Fruit fly (Drosophila melanogaster) whole organism, adult: ENCODE data around the gene cv.

ENCODE experiments used
- CG11617 ChIP-seq: fragments of 200-800 bp; sonication (Bioruptor generic); optimal IDR thresholded peaks from 2 replicates; lab custom pipeline; 2017; ENCODE audit warnings: mild to moderate bottlenecking, missing biosample characterization, missing genetic modification reagents, missing genetic modification characterization
- CG12768 ChIP-seq: fragments of 200-800 bp; sonication (Bioruptor generic); optimal IDR thresholded peaks from 2 replicates; lab custom pipeline; 2017; ENCODE audit warnings: missing biosample characterization, missing genetic modification characterization, mild to moderate bottlenecking, moderate library complexity, missing genetic modification reagents
- CG14711 ChIP-seq: fragments of 200-800 bp; sonication (Bioruptor generic); optimal IDR thresholded peaks from 2 replicates; lab custom pipeline; 2018; ENCODE audit warnings: missing biosample characterization, mild to moderate bottlenecking, missing genetic modification characterization, moderate library complexity
- CG1620 ChIP-seq: fragments of 200-800 bp; sonication (Bioruptor generic); optimal IDR thresholded peaks from 2 replicates; lab custom pipeline; 2016; ENCODE audit warnings: missing biosample characterization, missing genetic modification characterization
- CG33017 ChIP-seq: fragments of 200-800 bp; sonication (Bioruptor generic); optimal IDR thresholded peaks from 2 replicates; lab custom pipeline; 2018; ENCODE audit warnings: missing biosample characterization, mild to moderate bottlenecking, missing genetic modification characterization, moderate library complexity
- CG5204 ChIP-seq: fragments of 200-800 bp; sonication (Bioruptor generic); optimal IDR thresholded peaks from 2 replicates; lab custom pipeline; 2016; ENCODE audit warnings: missing biosample characterization, missing genetic modification characterization
- CG7045 ChIP-seq: fragments of 200-800 bp; sonication (Bioruptor generic); optimal IDR thresholded peaks from 2 replicates; lab custom pipeline; 2017; ENCODE audit warnings: missing biosample characterization, mild to moderate bottlenecking, missing genetic modification characterization
- CG7101 ChIP-seq: fragments of 200-800 bp; sonication (Bioruptor generic); optimal IDR thresholded peaks from 2 replicates; lab custom pipeline; 2018; ENCODE audit warnings: missing biosample characterization, mild to moderate bottlenecking, missing genetic modification characterization, moderate library complexity
- Clk ChIP-seq: fragments of 200-800 bp; sonication (Bioruptor generic); optimal IDR thresholded peaks from 2 replicates; lab custom pipeline; 2017; ENCODE audit warnings: missing biosample characterization, missing genetic modification characterization
- Crg-1 ChIP-seq: fragments of 200-800 bp; sonication (Bioruptor generic); optimal IDR thresholded peaks from 2 replicates; lab custom pipeline; 2016; ENCODE audit warnings: missing biosample characterization, missing genetic modification characterization
- Hr96 ChIP-seq: fragments of 200-800 bp; sonication (Bioruptor generic); optimal IDR thresholded peaks from 2 replicates; lab custom pipeline; 2016; ENCODE audit warnings: missing biosample characterization, missing genetic modification characterization
- Mnt ChIP-seq: fragments of 200-800 bp; sonication (Bioruptor generic); optimal IDR thresholded peaks from 2 replicates; lab custom pipeline; 2016; ENCODE audit warnings: missing biosample characterization, mild to moderate bottlenecking, missing genetic modification characterization
- bab1 ChIP-seq: fragments of 200-800 bp; sonication (Bioruptor generic); optimal IDR thresholded peaks from 3 replicates; lab custom pipeline; 2019; ENCODE audit warnings: missing biosample characterization, mild to moderate bottlenecking, missing genetic modification characterization, moderate library complexity
- cic ChIP-seq: fragments of 200-800 bp; sonication (Bioruptor generic); optimal IDR thresholded peaks from 2 replicates; lab custom pipeline; 2017; ENCODE audit warnings: missing biosample characterization, mild to moderate bottlenecking, missing genetic modification characterization, moderate library complexity
- cnc ChIP-seq, 2 experiments: fragments of >200 bp; optimal IDR thresholded peaks; 2 replicates each; lab custom pipeline; 2017
- kay ChIP-seq: fragments of 200-800 bp; sonication (Bioruptor generic); peaks from one replicate; lab custom pipeline; 2016; ENCODE audit warnings: missing biosample characterization, missing genetic modification characterization, borderline replicate concordance
- ovo ChIP-seq: fragments of 200-800 bp; sonication (Bioruptor generic); optimal IDR thresholded peaks from 2 replicates; lab custom pipeline; 2016; ENCODE audit warnings: missing biosample characterization, missing genetic modification characterization
- pad ChIP-seq: fragments of 200-800 bp; sonication (Bioruptor generic); optimal IDR thresholded peaks from 3 replicates; lab custom pipeline; 2017; ENCODE audit warnings: missing biosample characterization, missing genetic modification characterization, mild to moderate bottlenecking, moderate library complexity, missing genetic modification reagents
- tj ChIP-seq: fragments of 200-800 bp; sonication (Bioruptor generic); optimal IDR thresholded peaks from 3 replicates; lab custom pipeline; 2017; ENCODE audit warnings: missing biosample characterization, mild to moderate bottlenecking, missing genetic modification characterization, moderate library complexity
- toe ChIP-seq: fragments of 200-800 bp; sonication (Bioruptor generic); optimal IDR thresholded peaks from 2 replicates; lab custom pipeline; 2016; ENCODE audit warnings: missing biosample characterization, missing genetic modification characterization

cv gene

DNA sequence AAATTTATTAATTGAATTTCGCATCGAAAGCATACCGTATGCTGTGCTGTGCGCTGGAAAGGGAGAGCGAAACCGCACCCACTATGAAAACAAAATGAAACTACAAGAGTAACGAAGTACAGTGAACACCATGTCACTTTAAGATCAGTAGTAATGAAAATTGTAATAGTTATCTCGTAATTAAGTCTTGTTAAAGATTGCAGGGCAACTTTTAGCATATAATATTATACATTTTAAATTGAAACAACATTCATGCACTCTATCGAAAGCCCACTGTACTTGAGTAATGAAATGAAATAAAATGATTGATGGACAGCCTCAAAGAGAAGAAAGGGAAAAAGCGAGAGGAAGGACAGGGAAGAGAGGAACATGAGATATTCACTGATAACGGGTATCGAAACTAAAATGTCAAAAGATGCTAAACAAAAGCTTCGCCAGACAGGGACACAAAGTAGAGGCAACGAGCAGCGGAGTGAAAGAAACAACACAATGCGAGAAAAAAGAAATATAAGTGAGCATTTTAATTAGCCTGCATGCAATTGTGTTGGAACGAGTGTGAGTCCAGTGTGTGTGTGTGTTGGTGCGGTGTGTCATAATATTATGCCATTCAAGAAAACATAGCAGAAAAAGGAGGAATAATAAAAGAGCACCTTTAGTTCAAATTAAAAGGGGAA is 45.6 kb downstream of the cv start:
- TF ChIP-seq Crg-1 (GFP tag; lab: Kevin White, UChicago) (peak; percentile 83), CG11617 (peak; percentile 88), Mnt (peak; percentile 88), CG5204 (GFP tag; lab: Kevin White, UChicago) (peak; percentile 77), pad (GFP tag; lab: Kevin White, UChicago) (peak; percentile 81), bab1 (GFP tag; lab: Kevin White, UChicago) (peak; percentile 99), toe (GFP tag; lab: Kevin White, UChicago) (peak; percentile 73), kay (GFP tag; lab: Kevin White, UChicago) (no peak), tj (peak; percentile 82), CG33017 (tag; lab: Kevin White, UChicago) (peak; percentile 95), Clk (GFP tag; lab: Kevin White, UChicago) (peak; percentile 20), ovo (no peak), CG7045 (GFP tag; lab: Kevin White, UChicago) (peak; percentile 77), cnc (optimal IDR thresholded peaks at IDR 0.05; lab: Kevin White, UChicago) (no peak), Hr96 (GFP tag; lab: Kevin White, UChicago) (peak; percentile 86), CG12768 (peak; percentile 65), CG1620 (peak; percentile 85), cic (GFP tag; lab: Kevin White, UChicago) (peak; percentile 7), CG14711 (tag; lab: Kevin White, UChicago) (peak; percentile 95), CG7101 (tag; lab: Kevin White, UChicago) (peak; percentile 97)

DNA sequence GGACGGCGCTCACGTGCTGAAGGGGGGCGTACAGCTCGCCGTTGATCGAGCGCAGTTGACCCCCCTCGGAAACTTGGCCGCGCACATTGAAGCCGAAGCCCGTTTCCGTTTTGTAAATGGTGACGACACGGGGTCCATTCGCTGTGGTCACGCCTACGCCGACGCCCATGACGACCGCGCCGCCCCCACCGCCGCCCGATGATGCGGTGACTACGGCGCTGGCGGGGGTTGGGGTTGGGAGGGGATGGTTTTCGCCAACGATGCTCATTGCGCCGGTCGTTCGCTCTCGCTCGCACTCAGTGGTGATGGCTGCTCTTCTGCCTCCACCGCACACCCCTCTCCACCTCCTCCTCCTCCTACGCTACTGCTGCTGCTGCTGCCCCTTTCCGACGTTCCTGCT is 47.4 kb downstream of the cv start:
- TF ChIP-seq pad (GFP tag; lab: Kevin White, UChicago) (peak; percentile 19), CG11617 (no peak), Hr96 (GFP tag; lab: Kevin White, UChicago) (no peak), CG14711 (tag; lab: Kevin White, UChicago) (peak; percentile 4), Mnt (no peak), tj (peak; percentile 87), ovo (no peak), CG7045 (GFP tag; lab: Kevin White, UChicago) (peak; percentile 17), cic (GFP tag; lab: Kevin White, UChicago) (peak; percentile 11), CG7101 (tag; lab: Kevin White, UChicago) (no peak)

dm6 chrX:5737676-5738220 is 47.9 kb downstream of the cv start, which contains the start of gene Snx27:
Gene Snx27 (minus strand): TSS chrX:5738031.
- peak; percentile 81 for TF ChIP-seq ovo
- TF ChIP-seq CG14711 (tag; lab: Kevin White, UChicago): peak; percentile 41
- TF ChIP-seq Mnt: peak; percentile 69
- peak; percentile 72 for TF ChIP-seq Crg-1 (GFP tag; lab: Kevin White, UChicago)
- no peak for TF ChIP-seq CG7045 (GFP tag; lab: Kevin White, UChicago)
- TF ChIP-seq CG5204 (GFP tag; lab: Kevin White, UChicago): no peak
- no peak for TF ChIP-seq CG33017 (tag; lab: Kevin White, UChicago)
- no peak for TF ChIP-seq tj
- TF ChIP-seq kay (GFP tag; lab: Kevin White, UChicago): no peak
- peak; percentile 19 for TF ChIP-seq CG12768
- TF ChIP-seq cnc (optimal IDR thresholded peaks at IDR 0.05; lab: Kevin White, UChicago): no peak
- no peak for TF ChIP-seq Hr96 (GFP tag; lab: Kevin White, UChicago)
- TF ChIP-seq Clk (GFP tag; lab: Kevin White, UChicago): no peak
- peak; percentile 34 for TF ChIP-seq pad (GFP tag; lab: Kevin White, UChicago)
- TF ChIP-seq CG11617: peak; percentile 35
- TF ChIP-seq CG7101 (tag; lab: Kevin White, UChicago): peak; percentile 70
- TF ChIP-seq bab1 (GFP tag; lab: Kevin White, UChicago): peak; percentile 84
- peak; percentile 33 for TF ChIP-seq cic (GFP tag; lab: Kevin White, UChicago)
- no peak for TF ChIP-seq toe (GFP tag; lab: Kevin White, UChicago)
- peak; percentile 76 for TF ChIP-seq CG1620

DNA sequence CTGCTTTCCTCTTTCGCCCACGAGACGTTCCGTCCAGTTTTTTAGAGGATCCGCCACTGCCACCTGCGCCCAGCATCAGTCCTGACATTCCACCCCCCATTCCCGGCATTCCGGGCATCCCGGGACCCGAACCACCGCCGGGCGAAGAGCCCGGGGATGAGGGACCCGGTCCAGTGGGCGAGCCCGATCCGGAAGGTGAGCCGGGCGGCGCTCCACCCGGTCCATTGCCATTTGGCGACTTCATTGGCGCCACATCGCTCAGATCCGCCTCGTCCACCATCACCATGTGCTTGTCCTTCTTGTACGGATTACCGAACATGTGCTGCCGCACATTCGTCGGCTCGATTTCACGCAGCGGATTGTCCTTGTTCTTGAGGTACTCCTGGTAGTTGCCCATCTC is 51.8 kb downstream of the cv start:
- TF ChIP-seq CG7101 (tag; lab: Kevin White, UChicago): no peak
- no peak for TF ChIP-seq CG11617
- TF ChIP-seq CG1620: no peak
- no peak for TF ChIP-seq toe (GFP tag; lab: Kevin White, UChicago)
- TF ChIP-seq cnc (optimal IDR thresholded peaks at IDR 0.05; lab: Kevin White, UChicago): no peak
- TF ChIP-seq Mnt: no peak
- TF ChIP-seq CG33017 (tag; lab: Kevin White, UChicago): no peak
- no peak for TF ChIP-seq tj
